Fruit fly (Drosophila melanogaster): Measurements from ENCODE around the gene pst.

The pst gene

dm6 chr3L:7390004-7390403 is 29.9 kb upstream of the pst start:
- no peak for TF ChIP-seq Ets98B (GFP tag; IDR thresholded peaks at IDR 0.05)
- TF ChIP-seq CG12605 (GFP tag; IDR thresholded peaks at IDR 0.05) = no peak
- no peak for TF ChIP-seq fd96Ca (GFP tag; IDR thresholded peaks at IDR 0.05)
- no peak for TF ChIP-seq CG14655 (GFP tag; optimal IDR thresholded peaks at IDR 0.05)
- TF ChIP-seq rn (GFP tag; IDR thresholded peaks at IDR 0.05) = no peak
- TF ChIP-seq Snoo (tag; optimal IDR thresholded peaks at IDR 0.05) = no peak
- TF ChIP-seq CG4496 (GFP tag; IDR thresholded peaks at IDR 0.05) = no peak
- TF ChIP-seq CG13204 (GFP tag; optimal IDR thresholded peaks at IDR 0.05) = no peak
- no peak for TF ChIP-seq CG32121 (GFP tag; IDR thresholded peaks at IDR 0.05)
- TF ChIP-seq CG34367 (tag; optimal IDR thresholded peaks at IDR 0.05) = no peak
- TF ChIP-seq Pif1B (GFP tag; optimal IDR thresholded peaks at IDR 0.05) = no peak
- TF ChIP-seq gl (tag; optimal IDR thresholded peaks at IDR 0.05) = no peak
- no peak for TF ChIP-seq CG9948 (tag; optimal IDR thresholded peaks at IDR 0.05)
- TF ChIP-seq CG8159 (tag; optimal IDR thresholded peaks at IDR 0.05) = no peak
- TF ChIP-seq EcR (GFP tag; optimal IDR thresholded peaks at IDR 0.05) = no peak
- no peak for TF ChIP-seq CG10348 (GFP tag; IDR thresholded peaks at IDR 0.05)

dm6 chr3L:7387814-7388213 is 27.8 kb upstream of the pst start, which contains the start of gene CG8564:
CG8564 (minus strand) TSS chr3L:7387914.
- TF ChIP-seq CG14655 (GFP tag; optimal IDR thresholded peaks at IDR 0.05) (no peak), CG12605 (GFP tag; IDR thresholded peaks at IDR 0.05) (no peak), Ets98B (GFP tag; IDR thresholded peaks at IDR 0.05) (no peak), CG15710 (tag; optimal IDR thresholded peaks at IDR 0.05) (no peak), Pif1B (GFP tag; optimal IDR thresholded peaks at IDR 0.05) (no peak)

- no peak for TF ChIP-seq Pif1B (GFP tag; optimal IDR thresholded peaks at IDR 0.05)
- peak; percentile 63 for TF ChIP-seq CG8159 (tag; optimal IDR thresholded peaks at IDR 0.05)
- no peak for TF ChIP-seq CG10348 (GFP tag; IDR thresholded peaks at IDR 0.05)
- peak; percentile 10 for TF ChIP-seq CG34367 (tag; optimal IDR thresholded peaks at IDR 0.05)
- 0 out of 3 replicates have a peak, but pooled peaks have one; percentile 39 for TF ChIP-seq CG4496 (GFP tag; IDR thresholded peaks at IDR 0.05)
- TF ChIP-seq rn (GFP tag; IDR thresholded peaks at IDR 0.05) = no peak
- TF ChIP-seq Snoo (tag; optimal IDR thresholded peaks at IDR 0.05) = peak; percentile 48
- no peak for TF ChIP-seq CG14655 (GFP tag; optimal IDR thresholded peaks at IDR 0.05)
- TF ChIP-seq CG13204 (GFP tag; optimal IDR thresholded peaks at IDR 0.05) = no peak
- no peak for TF ChIP-seq CG8301 (tag; optimal IDR thresholded peaks at IDR 0.05)
- peak; percentile 39 for TF ChIP-seq CG15710 (tag; optimal IDR thresholded peaks at IDR 0.05)
- TF ChIP-seq D1 (tag; optimal IDR thresholded peaks at IDR 0.05) = no peak
- peak; percentile 52 for TF ChIP-seq CG9948 (tag; optimal IDR thresholded peaks at IDR 0.05)
- TF ChIP-seq Pif1A (GFP tag; optimal IDR thresholded peaks at IDR 0.05) = peak; percentile 42
- TF ChIP-seq Ets98B (GFP tag; IDR thresholded peaks at IDR 0.05) = no peak; the same call in 1 of the 2 replicates
- TF ChIP-seq fd96Ca (GFP tag; IDR thresholded peaks at IDR 0.05) = no peak; the same call in 2 of the 3 replicates
- no peak for TF ChIP-seq gl (tag; optimal IDR thresholded peaks at IDR 0.05)
- no peak for TF ChIP-seq EcR (GFP tag; optimal IDR thresholded peaks at IDR 0.05)
- peak; percentile 37 for TF ChIP-seq CG17806 (tag; optimal IDR thresholded peaks at IDR 0.05)
- TF ChIP-seq CG12605 (GFP tag; IDR thresholded peaks at IDR 0.05) = no peak
- TF ChIP-seq CG32121 (GFP tag; IDR thresholded peaks at IDR 0.05) = no peak
Measured at dm6 chr3L:7381359-7381976, 21.4 kb upstream of the pst start, which contains the start of the genes SMSr and smid. SMSr (minus strand) TSS chr3L:7381474. smid (plus strand) TSS chr3L:7381614.

dm6 chr3L:7380395-7380794 is 20.3 kb upstream of the pst start:
- peak; percentile 54 for TF ChIP-seq EcR (GFP tag; optimal IDR thresholded peaks at IDR 0.05)
- TF ChIP-seq CG4496 (GFP tag; IDR thresholded peaks at IDR 0.05) = no peak

- TF ChIP-seq CG8159 (tag; optimal IDR thresholded peaks at IDR 0.05) (no peak), CG15710 (tag; optimal IDR thresholded peaks at IDR 0.05) (no peak), Ets98B (GFP tag; IDR thresholded peaks at IDR 0.05) (no peak), Pif1A (GFP tag; optimal IDR thresholded peaks at IDR 0.05) (no peak), Pif1B (GFP tag; optimal IDR thresholded peaks at IDR 0.05) (no peak), CG13204 (GFP tag; optimal IDR thresholded peaks at IDR 0.05) (no peak), CG10348 (GFP tag; IDR thresholded peaks at IDR 0.05) (no peak), EcR (GFP tag; optimal IDR thresholded peaks at IDR 0.05) (no peak), CG12605 (GFP tag; IDR thresholded peaks at IDR 0.05) (no peak), CG14655 (GFP tag; optimal IDR thresholded peaks at IDR 0.05) (no peak), CG9948 (tag; optimal IDR thresholded peaks at IDR 0.05) (no peak), Snoo (tag; optimal IDR thresholded peaks at IDR 0.05) (no peak), rn (GFP tag; IDR thresholded peaks at IDR 0.05) (no peak), CG34367 (tag; optimal IDR thresholded peaks at IDR 0.05) (no peak)
Measured at dm6 chr3L:7376830-7377229, 16.8 kb upstream of the pst start.

dm6 chr3L:7376151-7376550 is 16.1 kb upstream of the pst start:
- no peak for TF ChIP-seq CG8159 (tag; optimal IDR thresholded peaks at IDR 0.05)
- no peak for TF ChIP-seq Snoo (tag; optimal IDR thresholded peaks at IDR 0.05)
- TF ChIP-seq CG32121 (GFP tag; IDR thresholded peaks at IDR 0.05) = no peak
- TF ChIP-seq CG12605 (GFP tag; IDR thresholded peaks at IDR 0.05) = no peak
- TF ChIP-seq CG13204 (GFP tag; optimal IDR thresholded peaks at IDR 0.05) = no peak
- TF ChIP-seq gl (tag; optimal IDR thresholded peaks at IDR 0.05) = no peak
- TF ChIP-seq D1 (tag; optimal IDR thresholded peaks at IDR 0.05) = no peak
- TF ChIP-seq CG17806 (tag; optimal IDR thresholded peaks at IDR 0.05) = no peak
- TF ChIP-seq CG8301 (tag; optimal IDR thresholded peaks at IDR 0.05) = no peak
- no peak for TF ChIP-seq CG34367 (tag; optimal IDR thresholded peaks at IDR 0.05)
- TF ChIP-seq Pif1A (GFP tag; optimal IDR thresholded peaks at IDR 0.05) = no peak
- no peak for TF ChIP-seq rn (GFP tag; IDR thresholded peaks at IDR 0.05)
- no peak for TF ChIP-seq CG10348 (GFP tag; IDR thresholded peaks at IDR 0.05)
- no peak for TF ChIP-seq Pif1B (GFP tag; optimal IDR thresholded peaks at IDR 0.05)

All from whole organism, pupa.